Fruit fly (Drosophila melanogaster): ENCODE measurements around the gene CG11529.

dm6 chr3L:12205848-12206247, 8.3 kb downstream of the CG11529 start, which contains the start of gene Tsen54:
- TF ChIP-seq Pif1A (GFP tag; optimal IDR thresholded peaks at IDR 0.05): no peak
- no peak for TF ChIP-seq EcR (GFP tag; optimal IDR thresholded peaks at IDR 0.05)
- no peak for TF ChIP-seq CG15710 (tag; optimal IDR thresholded peaks at IDR 0.05)
- no peak for TF ChIP-seq Ets98B (GFP tag; IDR thresholded peaks at IDR 0.05)
- no peak for TF ChIP-seq CG34367 (tag; optimal IDR thresholded peaks at IDR 0.05)
- no peak for TF ChIP-seq Snoo (tag; optimal IDR thresholded peaks at IDR 0.05)
- TF ChIP-seq CG10348 (GFP tag; IDR thresholded peaks at IDR 0.05): no peak
- TF ChIP-seq CG32121 (GFP tag; IDR thresholded peaks at IDR 0.05): no peak
- TF ChIP-seq fd96Ca (GFP tag; IDR thresholded peaks at IDR 0.05): no peak
- TF ChIP-seq gl (tag; optimal IDR thresholded peaks at IDR 0.05): no peak
- TF ChIP-seq CG12605 (GFP tag; IDR thresholded peaks at IDR 0.05): no peak
- TF ChIP-seq CG8159 (tag; optimal IDR thresholded peaks at IDR 0.05): no peak
- no peak for TF ChIP-seq CG9948 (tag; optimal IDR thresholded peaks at IDR 0.05)
